Worm (Caenorhabditis elegans) whole organism, midembryonic: ENCODE data around the gene asg-2.

Source experiments
- T22C8.4 ChIP-seq: fragments of 200-800 bp; sonication (Bioruptor generic); IDR thresholded peaks from 2 replicates; pipeline ENCODE4 v1.3.6; 2022; ENCODE audit warnings: missing genetic modification characterization, missing compliant biosample characterization
- cog-1 ChIP-seq: sonication (generic microtip); optimal IDR thresholded peaks from 2 replicates; lab custom pipeline; 2016; ENCODE audit warnings: missing genetic modification characterization, missing compliant biosample characterization
- flt-1 ChIP-seq: fragments of 200-800 bp; sonication (Bioruptor generic); IDR thresholded peaks from 2 replicates; pipeline ENCODE4 v1.3.6; 2022; ENCODE audit warnings: missing genetic modification characterization, missing compliant biosample characterization
- klf-2 ChIP-seq: fragments of 200-800 bp; sonication (Bioruptor generic); conservative IDR thresholded peaks from 2 replicates; pipeline ENCODE4 v1.3.6; 2022; ENCODE audit warnings: missing genetic modification reagents, missing genetic modification characterization, missing compliant biosample characterization
- med-1 ChIP-seq: sonication (generic microtip); optimal IDR thresholded peaks from 2 replicates; lab custom pipeline; 2017; ENCODE audit warnings: missing genetic modification characterization, mild to moderate bottlenecking, missing compliant biosample characterization, antibody characterized with exemption, missing genetic modification reagents; ENCODE audit not compliant: insufficient read depth
- ref-1 ChIP-seq: fragments of 200-800 bp; sonication (Bioruptor generic); conservative IDR thresholded peaks from 2 replicates; pipeline ENCODE4 v1.3.6; 2022; ENCODE audit warnings: missing genetic modification reagents, missing genetic modification characterization, missing compliant biosample characterization
- tab-1 ChIP-seq: fragments of 200-800 bp; sonication (Bioruptor generic); IDR thresholded peaks from 2 replicates; pipeline ENCODE4 v1.3.6; 2022; ENCODE audit warnings: missing genetic modification characterization, missing compliant biosample characterization
- ztf-23 ChIP-seq: fragments of 200-800 bp; sonication (Bioruptor generic); IDR thresholded peaks from 2 replicates; pipeline ENCODE4 v1.3.6; 2022; ENCODE audit warnings: missing genetic modification reagents, missing genetic modification characterization, missing compliant biosample characterization
- ztf-29 ChIP-seq: fragments of 200-800 bp; sonication (Bioruptor generic); IDR thresholded peaks from 2 replicates; pipeline ENCODE4 v1.3.6; 2022; ENCODE audit warnings: missing genetic modification reagents, missing genetic modification characterization, missing compliant biosample characterization

ce11 chrX:6804405-6804804, 36.7 kb upstream of the asg-2 start:
- no peak for TF ChIP-seq ztf-29 (GFP tag; lab: Robert Waterston, UW)
- no peak for TF ChIP-seq ref-1 (GFP tag; lab: Robert Waterston, UW)
- TF ChIP-seq klf-2 (GFP tag; lab: Robert Waterston, UW): no peak
- TF ChIP-seq ztf-23 (GFP tag; lab: Robert Waterston, UW): no peak
- no peak for TF ChIP-seq cog-1
- no peak for TF ChIP-seq T22C8.4 (GFP tag; lab: Robert Waterston, UW)
- TF ChIP-seq med-1 (GFP tag; lab: Kevin White, UChicago): no peak
- TF ChIP-seq flt-1 (GFP tag; lab: Robert Waterston, UW): no peak
- no peak for TF ChIP-seq tab-1 (GFP tag; lab: Robert Waterston, UW)
